Fruit fly (Drosophila melanogaster): ENCODE data around the gene CG43350.

DNA sequence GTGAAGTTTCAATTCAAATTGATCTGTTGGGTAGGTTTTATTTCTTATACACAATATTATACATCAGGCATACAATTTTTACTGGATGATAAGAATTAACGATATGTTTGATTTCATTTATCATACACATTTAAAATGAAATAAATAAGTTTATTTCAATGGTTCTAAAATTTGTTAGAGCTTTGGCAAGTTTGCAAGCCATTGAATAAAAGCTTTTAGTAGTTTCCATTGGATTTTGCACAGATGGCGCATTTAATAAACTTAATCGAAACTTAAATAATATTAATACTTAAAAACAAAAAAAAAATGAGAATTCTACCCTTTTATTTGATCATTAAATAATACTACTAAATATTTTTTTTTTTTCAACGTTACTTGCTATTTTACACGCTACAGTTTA lies 7.4 kb upstream of the CG43350 start:
- TF ChIP-seq Pif1B (GFP tag; optimal IDR thresholded peaks at IDR 0.05) (no peak), CG13204 (GFP tag; optimal IDR thresholded peaks at IDR 0.05) (no peak), EcR (GFP tag; optimal IDR thresholded peaks at IDR 0.05) (no peak), CG10348 (GFP tag; IDR thresholded peaks at IDR 0.05) (no peak), CG8301 (tag; optimal IDR thresholded peaks at IDR 0.05) (no peak), CG12605 (GFP tag; IDR thresholded peaks at IDR 0.05) (no peak), fd96Ca (GFP tag; IDR thresholded peaks at IDR 0.05) (no peak), CG34367 (tag; optimal IDR thresholded peaks at IDR 0.05) (no peak), gl (tag; optimal IDR thresholded peaks at IDR 0.05) (no peak), Pif1A (GFP tag; optimal IDR thresholded peaks at IDR 0.05) (no peak)
